Worm (Caenorhabditis elegans) whole organism, late embryonic: ENCODE results near the gene F34D10.3.
"Not testable (repeated sequence)": the region's sequence is repeated elsewhere in the genome, so short reads cannot be mapped to it uniquely, and the experiment has no call there.

Experiments used
- ceh-24 ChIP-seq: sonication (generic microtip); optimal IDR thresholded peaks from 2 replicates; lab custom pipeline; 2016; ENCODE audit warnings: mild to moderate bottlenecking, missing genetic modification characterization, missing compliant biosample characterization
- ceh-9 ChIP-seq: sonication (generic microtip); optimal IDR thresholded peaks from 2 replicates; lab custom pipeline; 2016; ENCODE audit warnings: mild to moderate bottlenecking, missing genetic modification characterization, inconsistent platforms, missing compliant biosample characterization
- zip-5 ChIP-seq: sonication (generic microtip); optimal IDR thresholded peaks from 2 replicates; lab custom pipeline; 2016; ENCODE audit warnings: missing genetic modification characterization, missing compliant biosample characterization

DNA sequence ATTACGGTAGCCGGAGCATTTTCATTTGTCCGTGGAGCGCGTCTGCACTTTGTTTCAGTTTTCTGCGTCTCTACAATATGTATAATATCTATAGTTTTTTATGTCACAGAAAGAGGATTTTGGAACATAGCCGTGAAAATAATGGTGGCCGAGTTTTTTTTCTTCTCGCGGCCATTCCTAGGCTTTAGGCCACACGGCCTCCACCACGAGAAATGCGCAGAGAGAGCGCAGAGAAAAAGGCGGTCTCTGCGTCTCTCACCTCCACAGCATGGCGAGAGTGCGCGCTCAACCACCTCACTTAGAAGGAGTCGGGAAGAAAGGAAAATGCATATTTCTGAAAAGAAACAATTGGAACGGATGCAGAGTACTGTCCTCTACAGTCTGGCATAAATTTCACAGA is 38.7 kb upstream of the F34D10.3 start:
- not testable (repeated sequence) for TF ChIP-seq zip-5 (tag; lab: Kevin White, UChicago); ceh-24; ceh-9 (tag; lab: Kevin White, UChicago)
